Worm (Caenorhabditis elegans) whole organism, early embryonic: Measurements from ENCODE around the gene cest-32.

ENCODE experiments used
- B0310.2 ChIP-seq: sonication (generic microtip); optimal IDR thresholded peaks from 2 replicates; lab custom pipeline; 2016; ENCODE audit warnings: mild to moderate bottlenecking, missing genetic modification characterization, missing compliant biosample characterization
- F13C5.2 ChIP-seq: sonication (generic microtip); optimal IDR thresholded peaks from 2 replicates; lab custom pipeline; 2017; ENCODE audit warnings: mild to moderate bottlenecking, missing genetic modification characterization, inconsistent platforms, missing compliant biosample characterization
- aly-1 ChIP-seq: sonication (generic microtip); optimal IDR thresholded peaks from 2 replicates; lab custom pipeline; 2016; ENCODE audit warnings: missing genetic modification characterization, missing compliant biosample characterization
- ama-1 ChIP-seq: fragments of 150-350 bp; optimal IDR thresholded peaks from 2 replicates; lab custom pipeline; 2014
- ceh-13 ChIP-seq: fragments of 200-800 bp; sonication (Bioruptor generic); optimal IDR thresholded peaks from 2 replicates; lab custom pipeline; 2018; ENCODE audit warnings: mild to moderate bottlenecking, missing genetic modification characterization, missing compliant biosample characterization
- ceh-36 ChIP-seq: sonication (generic microtip); optimal IDR thresholded peaks from 2 replicates; lab custom pipeline; 2016; ENCODE audit warnings: missing genetic modification characterization, inconsistent platforms, missing compliant biosample characterization
- ets-7 ChIP-seq: sonication (generic microtip); optimal IDR thresholded peaks from 2 replicates; lab custom pipeline; 2016; ENCODE audit warnings: missing genotype, missing genetic modification characterization, missing compliant biosample characterization
- flt-1 ChIP-seq: fragments of 200-800 bp; sonication (Bioruptor generic); IDR thresholded peaks from 2 replicates; pipeline ENCODE4 v1.3.6; 2022; ENCODE audit warnings: missing genetic modification characterization, missing compliant biosample characterization
- hmbx-1 ChIP-seq: sonication (generic microtip); optimal IDR thresholded peaks from 2 replicates; lab custom pipeline; 2016; ENCODE audit warnings: mild to moderate bottlenecking, missing genetic modification characterization, missing compliant biosample characterization
- hmg-4 ChIP-seq: fragments of 200-800 bp; sonication (Bioruptor generic); optimal IDR thresholded peaks from 2 replicates; lab custom pipeline; 2018; ENCODE audit warnings: mild to moderate bottlenecking, missing genetic modification characterization, missing compliant biosample characterization
- hnd-1 ChIP-seq: sonication (generic microtip); optimal IDR thresholded peaks from 2 replicates; lab custom pipeline; 2016; ENCODE audit warnings: missing genetic modification characterization, missing compliant biosample characterization
- pes-1 ChIP-seq: fragments of 200-800 bp; sonication (Bioruptor generic); IDR thresholded peaks from 2 replicates; pipeline ENCODE4 v1.3.6; 2022; ENCODE audit warnings: missing genetic modification reagents, missing genetic modification characterization, missing compliant biosample characterization
- scrt-1 ChIP-seq: fragments of 200-800 bp; sonication (Bioruptor generic); IDR thresholded peaks from 2 replicates; pipeline ENCODE4 v1.3.6; 2022; ENCODE audit warnings: missing genetic modification characterization, missing compliant biosample characterization
- sea-1 ChIP-seq: fragments of 200-800 bp; sonication (Bioruptor generic); conservative IDR thresholded peaks from 2 replicates; pipeline ENCODE4 v1.3.6; 2022; ENCODE audit warnings: missing genetic modification characterization, missing compliant biosample characterization
- tbx-11 ChIP-seq: fragments of 200-800 bp; sonication (Bioruptor generic); IDR thresholded peaks from 2 replicates; pipeline ENCODE4 v1.3.6; 2022; ENCODE audit warnings: missing genetic modification characterization, missing compliant biosample characterization
- tbx-37 ChIP-seq: fragments of 200-800 bp; sonication (Bioruptor generic); conservative IDR thresholded peaks from 2 replicates; pipeline ENCODE4 v1.3.6; 2022; ENCODE audit warnings: missing genetic modification reagents, missing genetic modification characterization, missing compliant biosample characterization
- tra-4 ChIP-seq: sonication (generic microtip); optimal IDR thresholded peaks from 2 replicates; lab custom pipeline; 2017; ENCODE audit warnings: missing genetic modification characterization, missing compliant biosample characterization

The cest-32 gene

ce11 chrV:5213674-5214073 is 20.0 kb downstream of the cest-32 start:
- TF ChIP-seq flt-1 (GFP tag; lab: Robert Waterston, UW), result no peak
- no peak for TF ChIP-seq ets-7 (tag; lab: Kevin White, UChicago)
- TF ChIP-seq ceh-36 (tag; lab: Kevin White, UChicago), result no peak
- TF ChIP-seq ceh-13 (GFP tag; lab: Kevin White, UChicago), result no peak
- no peak for TF ChIP-seq hnd-1 (tag; lab: Kevin White, UChicago)
- no peak for TF ChIP-seq hmbx-1 (tag; lab: Kevin White, UChicago)
- TF ChIP-seq ama-1 (lab: Kevin White, UChicago), result no peak
- TF ChIP-seq tra-4, result no peak
- TF ChIP-seq aly-1 (tag; lab: Kevin White, UChicago), result no peak
- TF ChIP-seq sea-1 (GFP tag; lab: Robert Waterston, UW), result no peak
- TF ChIP-seq tbx-37, result no peak
- TF ChIP-seq pes-1 (GFP tag; lab: Robert Waterston, UW), result no peak
- TF ChIP-seq hmg-4, result no peak
- TF ChIP-seq B0310.2 (tag; lab: Kevin White, UChicago), result no peak
- TF ChIP-seq F13C5.2 (tag; lab: Kevin White, UChicago), result no peak

DNA sequence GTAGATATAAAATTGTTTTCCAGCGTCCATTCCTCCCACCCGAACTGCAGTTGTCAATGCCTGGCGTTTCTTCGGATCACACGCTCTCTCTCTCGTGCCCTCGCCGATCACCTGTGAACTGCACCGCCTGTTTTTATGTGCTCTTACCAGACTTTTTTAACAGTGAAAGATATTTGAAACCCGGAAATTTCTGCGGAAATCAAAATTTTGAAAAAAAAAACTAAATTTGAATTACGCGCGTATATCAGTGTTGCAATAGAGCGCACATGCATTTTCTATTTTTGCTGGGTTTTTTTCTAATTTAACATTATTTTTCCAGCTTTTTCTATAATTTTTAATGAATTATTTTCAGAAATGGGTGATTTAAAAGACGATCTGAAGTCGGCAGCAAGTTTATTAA is 29.6 kb downstream of the cest-32 start, which contains the start of gene ttc-37:
Gene ttc-37, plus strand, starts transcription at position 349 of the 400 bp plus-strand sequence.
- TF ChIP-seq ama-1 (lab: Kevin White, UChicago), result no peak
- no peak for TF ChIP-seq sea-1 (GFP tag; lab: Robert Waterston, UW)
- TF ChIP-seq tbx-37, result no peak
- TF ChIP-seq aly-1 (tag; lab: Kevin White, UChicago), result no peak
- no peak for TF ChIP-seq tra-4
- TF ChIP-seq F13C5.2 (tag; lab: Kevin White, UChicago), result no peak
- TF ChIP-seq flt-1 (GFP tag; lab: Robert Waterston, UW), result no peak
- TF ChIP-seq B0310.2 (tag; lab: Kevin White, UChicago), result no peak
- TF ChIP-seq hmg-4, result no peak
- TF ChIP-seq scrt-1, result no peak
- TF ChIP-seq hmbx-1 (tag; lab: Kevin White, UChicago), result no peak
- TF ChIP-seq ets-7 (tag; lab: Kevin White, UChicago), result no peak
- TF ChIP-seq ceh-36 (tag; lab: Kevin White, UChicago), result no peak
- TF ChIP-seq hnd-1 (tag; lab: Kevin White, UChicago), result no peak
- no peak for TF ChIP-seq tbx-11 (GFP tag; lab: Robert Waterston, UW)
- TF ChIP-seq pes-1 (GFP tag; lab: Robert Waterston, UW), result no peak
- TF ChIP-seq ceh-13 (GFP tag; lab: Kevin White, UChicago), result no peak

DNA sequence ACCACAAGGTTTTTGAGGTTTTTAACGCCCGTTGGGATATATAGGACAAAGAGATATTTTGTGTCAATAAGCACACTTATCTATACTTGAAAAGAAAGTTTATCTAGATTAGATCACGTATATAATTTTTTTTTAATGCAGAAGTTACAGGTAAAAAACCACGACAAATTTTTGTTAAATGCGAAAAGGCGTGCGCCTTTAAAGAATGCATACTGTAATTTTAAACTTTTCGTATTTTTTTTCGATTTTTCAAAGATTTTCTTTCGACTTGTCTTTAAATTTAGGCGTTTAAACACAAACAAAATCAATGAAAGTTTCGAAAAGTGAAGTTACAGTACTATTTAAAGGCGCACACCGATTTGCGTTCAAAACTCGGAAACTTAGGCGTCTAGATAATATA is 30.0 kb downstream of the cest-32 start:
- TF ChIP-seq scrt-1 (no peak), hmbx-1 (tag; lab: Kevin White, UChicago) (no peak), tbx-11 (GFP tag; lab: Robert Waterston, UW) (no peak), ets-7 (tag; lab: Kevin White, UChicago) (no peak), aly-1 (tag; lab: Kevin White, UChicago) (no peak), flt-1 (GFP tag; lab: Robert Waterston, UW) (no peak), hmg-4 (no peak), tbx-37 (no peak)

DNA sequence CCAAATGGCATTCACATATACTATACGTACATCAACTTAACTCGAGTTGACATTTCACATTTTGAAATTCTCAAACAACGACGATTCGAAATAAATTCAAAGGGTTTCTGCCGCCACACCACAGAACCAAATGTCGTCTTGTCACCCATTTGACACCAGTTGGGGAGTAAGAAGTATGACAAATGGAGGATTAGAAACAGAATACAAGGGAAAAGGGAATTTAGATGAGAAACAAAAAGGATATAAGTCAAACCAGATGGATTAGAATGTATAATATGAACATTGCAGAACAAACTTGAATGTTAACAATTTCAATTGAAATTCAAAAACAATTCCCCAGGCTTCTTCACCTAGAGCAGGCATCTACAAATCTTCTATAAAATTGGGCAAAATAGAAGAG is 32.0 kb downstream of the cest-32 start:
- TF ChIP-seq flt-1 (GFP tag; lab: Robert Waterston, UW), result no peak
- no peak for TF ChIP-seq ets-7 (tag; lab: Kevin White, UChicago)
- TF ChIP-seq hnd-1 (tag; lab: Kevin White, UChicago), result no peak
- TF ChIP-seq F13C5.2 (tag; lab: Kevin White, UChicago), result no peak
- TF ChIP-seq tbx-37, result no peak
- no peak for TF ChIP-seq pes-1 (GFP tag; lab: Robert Waterston, UW)
- no peak for TF ChIP-seq scrt-1
- no peak for TF ChIP-seq aly-1 (tag; lab: Kevin White, UChicago)
- TF ChIP-seq ceh-13 (GFP tag; lab: Kevin White, UChicago), result no peak
- TF ChIP-seq sea-1 (GFP tag; lab: Robert Waterston, UW), result no peak
- TF ChIP-seq ama-1 (lab: Kevin White, UChicago), result no peak
- TF ChIP-seq tbx-11 (GFP tag; lab: Robert Waterston, UW), result no peak
- TF ChIP-seq hmg-4, result no peak
- TF ChIP-seq B0310.2 (tag; lab: Kevin White, UChicago), result no peak
- TF ChIP-seq ceh-36 (tag; lab: Kevin White, UChicago), result no peak
- TF ChIP-seq tra-4, result no peak
- no peak for TF ChIP-seq hmbx-1 (tag; lab: Kevin White, UChicago)

- TF ChIP-seq aly-1 (tag; lab: Kevin White, UChicago), result no peak
- no peak for TF ChIP-seq sea-1 (GFP tag; lab: Robert Waterston, UW)
- TF ChIP-seq B0310.2 (tag; lab: Kevin White, UChicago), result no peak
- TF ChIP-seq tra-4, result no peak
- no peak for TF ChIP-seq ama-1 (lab: Kevin White, UChicago)
- no peak for TF ChIP-seq tbx-37
- TF ChIP-seq hnd-1 (tag; lab: Kevin White, UChicago), result no peak
- TF ChIP-seq ceh-36 (tag; lab: Kevin White, UChicago), result no peak
- no peak for TF ChIP-seq flt-1 (GFP tag; lab: Robert Waterston, UW)
- TF ChIP-seq F13C5.2 (tag; lab: Kevin White, UChicago), result no peak
- no peak for TF ChIP-seq tbx-11 (GFP tag; lab: Robert Waterston, UW)
- TF ChIP-seq ceh-13 (GFP tag; lab: Kevin White, UChicago), result no peak
- no peak for TF ChIP-seq hmbx-1 (tag; lab: Kevin White, UChicago)
- TF ChIP-seq hmg-4, result no peak
- no peak for TF ChIP-seq scrt-1
These were observed 33.5 kb downstream of the cest-32 start for ce11 chrV:5200188-5200587.

DNA sequence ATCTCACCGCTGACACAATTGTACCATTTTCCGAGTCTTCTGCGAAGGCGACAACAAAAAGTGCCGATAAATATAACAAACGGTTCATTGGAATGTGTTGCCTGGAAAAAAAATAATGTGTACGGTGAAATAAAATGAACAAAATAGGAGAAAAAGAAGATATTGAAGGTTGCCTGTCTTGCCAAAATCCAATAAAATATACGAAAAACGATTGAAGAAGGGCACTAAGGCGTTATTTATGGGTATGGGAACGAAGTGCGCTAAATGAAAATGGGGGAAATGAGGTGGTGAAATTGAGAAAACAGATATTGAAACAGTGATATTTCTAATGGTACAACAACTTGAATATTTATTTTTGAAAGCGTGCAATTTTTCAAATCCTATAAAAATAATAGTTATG is 35.5 kb downstream of the cest-32 start, which contains the start of gene Y47A7.2:
Gene Y47A7.2, minus strand, starts transcription at position 101 of the 400 bp plus-strand sequence.
- TF ChIP-seq ceh-36 (tag; lab: Kevin White, UChicago), result no peak
- no peak for TF ChIP-seq pes-1 (GFP tag; lab: Robert Waterston, UW)
- no peak for TF ChIP-seq scrt-1
- no peak for TF ChIP-seq hmbx-1 (tag; lab: Kevin White, UChicago)
- TF ChIP-seq ama-1 (lab: Kevin White, UChicago), result no peak
- no peak for TF ChIP-seq aly-1 (tag; lab: Kevin White, UChicago)
- no peak for TF ChIP-seq B0310.2 (tag; lab: Kevin White, UChicago)
- no peak for TF ChIP-seq tbx-11 (GFP tag; lab: Robert Waterston, UW)
- TF ChIP-seq tra-4, result no peak
- TF ChIP-seq F13C5.2 (tag; lab: Kevin White, UChicago), result no peak
- no peak for TF ChIP-seq tbx-37
- no peak for TF ChIP-seq hmg-4
- TF ChIP-seq hnd-1 (tag; lab: Kevin White, UChicago), result no peak
- TF ChIP-seq ceh-13 (GFP tag; lab: Kevin White, UChicago), result no peak
- no peak for TF ChIP-seq sea-1 (GFP tag; lab: Robert Waterston, UW)
- TF ChIP-seq flt-1 (GFP tag; lab: Robert Waterston, UW), result no peak
